Fruit fly (Drosophila melanogaster) whole organism, embryonic: ENCODE measurements around the gene RunxB.

Experiments used
- Aef1 ChIP-seq: fragments of 200-800 bp; sonication (Bioruptor generic); IDR thresholded peaks from 3 replicates; pipeline ENCODE4 v1.3.6; 2022; ENCODE audit warnings: missing biosample characterization, missing genetic modification characterization
- Atf6 ChIP-seq: fragments of 200-800 bp; sonication (Bioruptor generic); IDR thresholded peaks from 2 replicates; pipeline ENCODE4 v1.3.6; 2022; ENCODE audit warnings: missing biosample characterization, missing genetic modification characterization
- CG10565 ChIP-seq: fragments of 200-800 bp; sonication (Bioruptor generic); optimal IDR thresholded peaks from 3 replicates; lab custom pipeline; 2016; ENCODE audit warnings: missing biosample characterization, mild to moderate bottlenecking, missing genetic modification characterization
- CG11093 ChIP-seq: fragments of 200-800 bp; sonication (Bioruptor generic); IDR thresholded peaks from 3 replicates; pipeline ENCODE4 v1.3.6; 2022; ENCODE audit warnings: missing biosample characterization, missing genetic modification characterization
- CG13287 ChIP-seq: fragments of 200-800 bp; sonication (Bioruptor generic); IDR thresholded peaks from 2 replicates; pipeline ENCODE4 v1.3.6; 2022; ENCODE audit warnings: missing biosample characterization, missing genetic modification characterization; ENCODE audit not compliant: partially characterized antibody
- CG13775 ChIP-seq: fragments of 200-800 bp; sonication (Bioruptor generic); optimal IDR thresholded peaks from 3 replicates; lab custom pipeline; 2017; ENCODE audit warnings: missing biosample characterization, mild to moderate bottlenecking, missing genetic modification characterization
- CG14710 ChIP-seq: fragments of 200-800 bp; sonication (Bioruptor generic); optimal IDR thresholded peaks from 3 replicates; lab custom pipeline; 2019; ENCODE audit warnings: missing biosample characterization, mild to moderate bottlenecking, missing genetic modification characterization, moderate library complexity
- CG15479 ChIP-seq: fragments of 200-800 bp; sonication (Bioruptor generic); optimal IDR thresholded peaks from 3 replicates; lab custom pipeline; 2019; ENCODE audit warnings: missing biosample characterization, mild to moderate bottlenecking, missing genetic modification characterization, moderate library complexity
- CG15601 ChIP-seq: fragments of 200-800 bp; sonication (Bioruptor generic); optimal IDR thresholded peaks from 3 replicates; lab custom pipeline; 2019; ENCODE audit warnings: missing biosample characterization, mild to moderate bottlenecking, missing genetic modification characterization, moderate library complexity
- CG3995 ChIP-seq: fragments of 200-800 bp; sonication (Bioruptor generic); optimal IDR thresholded peaks from 3 replicates; lab custom pipeline; 2016; ENCODE audit warnings: missing biosample characterization, missing genetic modification characterization
- CG7786 ChIP-seq: fragments of 200-800 bp; sonication (Bioruptor generic); optimal IDR thresholded peaks from 2 replicates; lab custom pipeline; 2016; ENCODE audit warnings: missing biosample characterization, missing genetic modification characterization
- CG7839 ChIP-seq: fragments of 200-800 bp; sonication (Bioruptor generic); optimal IDR thresholded peaks from 3 replicates; lab custom pipeline; 2018; ENCODE audit warnings: missing biosample characterization, mild to moderate bottlenecking, missing genetic modification characterization, moderate library complexity
- CG8359 ChIP-seq: fragments of 200-800 bp; sonication (Bioruptor generic); optimal IDR thresholded peaks from 2 replicates; lab custom pipeline; 2017; ENCODE audit warnings: missing biosample characterization, mild to moderate bottlenecking, missing genetic modification characterization, borderline replicate concordance
- CG8388 ChIP-seq: fragments of 200-800 bp; sonication (Bioruptor generic); optimal IDR thresholded peaks from 2 replicates; lab custom pipeline; 2019; ENCODE audit warnings: missing biosample characterization, mild to moderate bottlenecking, missing genetic modification characterization, moderate library complexity
- CG9797 ChIP-seq: fragments of 200-800 bp; sonication (Bioruptor generic); optimal IDR thresholded peaks from 3 replicates; lab custom pipeline; 2018; ENCODE audit warnings: missing biosample characterization, mild to moderate bottlenecking, missing genetic modification characterization
- CG9932 ChIP-seq: fragments of 200-800 bp; sonication (Bioruptor generic); IDR thresholded peaks from 2 replicates; pipeline ENCODE4 v1.3.6; 2022; ENCODE audit warnings: missing biosample characterization, missing genetic modification characterization
- HLH4C ChIP-seq: fragments of 200-800 bp; sonication (Bioruptor generic); IDR thresholded peaks from 3 replicates; pipeline ENCODE4 v1.3.6; 2022; ENCODE audit warnings: missing biosample characterization, missing genetic modification characterization; ENCODE audit not compliant: partially characterized antibody
- Hey ChIP-seq: fragments of 200-800 bp; sonication (Bioruptor generic); optimal IDR thresholded peaks from 3 replicates; lab custom pipeline; 2018; ENCODE audit warnings: missing biosample characterization, mild to moderate bottlenecking, missing genetic modification characterization
- HmgZ ChIP-seq: fragments of 200-800 bp; sonication (Bioruptor generic); optimal IDR thresholded peaks from 2 replicates; lab custom pipeline; 2018; ENCODE audit warnings: missing biosample characterization, mild to moderate bottlenecking, missing genetic modification characterization
- Hr3 ChIP-seq: fragments of 200-800 bp; sonication (Bioruptor generic); optimal IDR thresholded peaks from 3 replicates; lab custom pipeline; 2016; ENCODE audit warnings: missing biosample characterization, missing genetic modification characterization
- Myb ChIP-seq: fragments of 200-800 bp; sonication (Bioruptor generic); optimal IDR thresholded peaks from 2 replicates; lab custom pipeline; 2016; ENCODE audit warnings: missing biosample characterization, missing genetic modification characterization
- NC2α ChIP-seq: fragments of 200-800 bp; sonication (Bioruptor generic); optimal IDR thresholded peaks from 2 replicates; lab custom pipeline; 2016; ENCODE audit warnings: missing biosample characterization, missing genetic modification characterization
- NfI ChIP-seq: fragments of 200-800 bp; sonication (Bioruptor generic); optimal IDR thresholded peaks from 3 replicates; lab custom pipeline; 2018; ENCODE audit warnings: missing biosample characterization, mild to moderate bottlenecking, missing genetic modification characterization, moderate library complexity
- Ptx1 ChIP-seq: fragments of 200-800 bp; sonication (Bioruptor generic); IDR thresholded peaks from 2 replicates; pipeline ENCODE4 v1.3.6; 2022; ENCODE audit warnings: missing biosample characterization, missing genetic modification characterization
- Stat92E ChIP-seq, 3 experiments: fragments of >200 bp in 2 of 3; fragments of 200-800 bp in 1 of 3; sonication (Bioruptor generic) in 1 of 3; optimal IDR thresholded peaks; 2 replicates each; lab custom pipeline; 2017 to 2019; ENCODE audit warnings: missing biosample characterization in 3 of 3, missing genetic modification characterization in 3 of 3, mild to moderate bottlenecking in 1 of 3, moderate library complexity in 1 of 3
- Tbp ChIP-seq: fragments of >200 bp; optimal IDR thresholded peaks from 2 replicates; lab custom pipeline; 2018; ENCODE audit warnings: missing biosample characterization, missing genetic modification characterization
- abd-A ChIP-seq: fragments of 200-800 bp; sonication (Bioruptor generic); optimal IDR thresholded peaks from 3 replicates; lab custom pipeline; 2019; ENCODE audit warnings: missing biosample characterization, mild to moderate bottlenecking, missing genetic modification characterization, moderate library complexity
- ap ChIP-seq: fragments of 200-800 bp; sonication (Bioruptor generic); IDR thresholded peaks from 2 replicates; pipeline ENCODE4 v1.3.6; 2022; ENCODE audit warnings: missing biosample characterization, missing genetic modification characterization
- ash1 ChIP-seq: fragments of 200-800 bp; sonication (Bioruptor generic); optimal IDR thresholded peaks from 2 replicates; lab custom pipeline; 2018; ENCODE audit warnings: missing biosample characterization, mild to moderate bottlenecking, missing genetic modification characterization
- cato ChIP-seq: fragments of 200-800 bp; sonication (Bioruptor generic); optimal IDR thresholded peaks from 2 replicates; lab custom pipeline; 2016; ENCODE audit warnings: missing biosample characterization, missing genetic modification characterization, borderline replicate concordance
- chif ChIP-seq, 2 experiments: fragments of 200-800 bp; sonication (Bioruptor generic); optimal IDR thresholded peaks; 3 replicates each; lab custom pipeline; 2016; ENCODE audit warnings: missing biosample characterization in 2 of 2, missing genetic modification characterization in 2 of 2
- danr ChIP-seq: fragments of 200-800 bp; sonication (Bioruptor generic); IDR thresholded peaks from 2 replicates; pipeline ENCODE4 v1.3.6; 2022; ENCODE audit warnings: missing biosample characterization, missing genetic modification characterization
- emc ChIP-seq: fragments of 200-800 bp; sonication (Bioruptor generic); optimal IDR thresholded peaks from 2 replicates; lab custom pipeline; 2016; ENCODE audit warnings: missing biosample characterization, missing genetic modification characterization
- esg ChIP-seq: fragments of 200-800 bp; sonication (Bioruptor generic); conservative IDR thresholded peaks from 2 replicates; pipeline ENCODE4 v1.3.6; 2022; ENCODE audit warnings: missing biosample characterization, missing genetic modification characterization
- exex ChIP-seq: fragments of 200-800 bp; sonication (Bioruptor generic); optimal IDR thresholded peaks from 4 replicates; lab custom pipeline; 2018; ENCODE audit warnings: missing biosample characterization, mild to moderate bottlenecking, missing genetic modification characterization, moderate library complexity
- grn ChIP-seq: fragments of 200-800 bp; sonication (Bioruptor generic); optimal IDR thresholded peaks from 3 replicates; lab custom pipeline; 2017; ENCODE audit warnings: missing biosample characterization, missing genetic modification characterization
- gro ChIP-seq: fragments of 200-800 bp; sonication (Bioruptor generic); optimal IDR thresholded peaks from 2 replicates; lab custom pipeline; 2016; ENCODE audit warnings: missing biosample characterization, missing genetic modification characterization
- hkb ChIP-seq, 2 experiments: fragments of 200-800 bp in 1 of 2; fragments of >200 bp in 1 of 2; sonication (Bioruptor generic) in 1 of 2; IDR thresholded peaks in 1 of 2; optimal IDR thresholded peaks in 1 of 2; 2 replicates each; pipeline versions ENCODE4 v1.3.6 to Lab custom; 2017 to 2022; ENCODE audit warnings: missing biosample characterization in 1 of 2, missing genetic modification characterization in 1 of 2
- knrl ChIP-seq: fragments of 200-800 bp; sonication (Bioruptor generic); IDR thresholded peaks from 3 replicates; pipeline ENCODE4 v1.3.6; 2022; ENCODE audit warnings: missing biosample characterization, missing genetic modification characterization; ENCODE audit not compliant: partially characterized antibody
- lov ChIP-seq, 2 experiments: fragments of 200-800 bp in 1 of 2; fragments of >200 bp in 1 of 2; sonication (Bioruptor generic) in 1 of 2; IDR thresholded peaks in 1 of 2; optimal IDR thresholded peaks in 1 of 2; 2 replicates in 1 of 2; 3 replicates in 1 of 2; pipeline versions ENCODE4 v1.3.6 to Lab custom; 2017 to 2022; ENCODE audit warnings: missing biosample characterization in 1 of 2, missing genetic modification characterization in 1 of 2
- nmo ChIP-seq: fragments of 200-800 bp; sonication (Bioruptor generic); optimal IDR thresholded peaks from 2 replicates; lab custom pipeline; 2018; ENCODE audit warnings: missing biosample characterization, mild to moderate bottlenecking, missing genetic modification characterization, moderate library complexity
- pho ChIP-seq: fragments of 200-800 bp; sonication (Bioruptor generic); optimal IDR thresholded peaks from 2 replicates; lab custom pipeline; 2016; ENCODE audit warnings: missing biosample characterization, missing genetic modification characterization
- prd ChIP-seq, 3 experiments: fragments of >200 bp in 2 of 3; fragments of 200-800 bp in 1 of 3; sonication (Bioruptor generic) in 1 of 3; optimal IDR thresholded peaks in 2 of 3; IDR thresholded peaks in 1 of 3; 2 replicates in 2 of 3; 3 replicates in 1 of 3; pipeline versions ENCODE4 v1.3.6 to Lab custom; 2017 to 2022; ENCODE audit warnings: missing biosample characterization in 1 of 3, missing genetic modification characterization in 1 of 3
- sens ChIP-seq: fragments of 200-800 bp; sonication (Bioruptor generic); peaks from one replicate; lab custom pipeline; 2016; ENCODE audit warnings: missing biosample characterization, missing genetic modification characterization
- stwl ChIP-seq: fragments of 200-800 bp; sonication (Bioruptor generic); optimal IDR thresholded peaks from 3 replicates; lab custom pipeline; 2018; ENCODE audit warnings: missing biosample characterization, mild to moderate bottlenecking, missing genetic modification characterization, moderate library complexity
- tin ChIP-seq: fragments of 200-800 bp; sonication (Bioruptor generic); optimal IDR thresholded peaks from 3 replicates; lab custom pipeline; 2016; ENCODE audit warnings: missing biosample characterization, missing genetic modification characterization
- unpg ChIP-seq: fragments of 200-800 bp; sonication (Bioruptor generic); optimal IDR thresholded peaks from 3 replicates; lab custom pipeline; 2018; ENCODE audit warnings: missing biosample characterization, mild to moderate bottlenecking, missing genetic modification characterization, moderate library complexity
- zfh1 ChIP-seq: fragments of 200-800 bp; sonication (Bioruptor generic); IDR thresholded peaks from 3 replicates; pipeline ENCODE4 v1.3.6; 2022; ENCODE audit warnings: missing biosample characterization, missing genetic modification characterization

RunxB gene

DNA sequence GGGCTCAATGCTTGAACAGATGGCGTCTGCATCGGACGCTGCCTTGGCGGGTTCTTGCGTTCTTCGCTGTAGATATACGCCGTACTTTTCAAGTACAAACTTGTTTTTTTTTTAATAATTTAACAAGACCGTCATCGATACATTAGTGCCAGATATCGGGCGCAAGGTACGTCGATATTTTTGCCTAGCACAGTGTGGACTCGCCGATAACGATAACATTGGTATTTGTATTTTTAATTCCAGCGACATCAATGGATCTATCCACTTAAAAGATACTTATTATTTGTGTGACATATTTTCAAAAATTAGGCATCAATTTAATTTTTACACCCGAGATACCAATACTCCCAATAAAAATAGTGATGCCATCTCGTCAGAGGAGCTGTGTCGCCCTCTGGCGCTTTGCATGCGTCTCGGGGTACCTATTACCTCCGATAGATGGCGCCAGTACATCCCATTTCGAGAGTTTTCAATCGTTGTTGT lies 13.5 kb upstream of the RunxB start, which contains the start of gene Tak1 (continued):
- TF ChIP-seq Myb (GFP tag; lab: Kevin White, UChicago) (peak; percentile 67), Tbp (no peak), CG15479 (no peak), CG7839 (tag; lab: Kevin White, UChicago) (peak; percentile 56), NfI (GFP tag; lab: Kevin White, UChicago) (peak; percentile 50), Stat92E (GFP tag; optimal IDR thresholded peaks at IDR 0.05; lab: Kevin White, UChicago) (peak in 1 of 3 experiments; percentile 1), ash1 (GFP tag; lab: Kevin White, UChicago) (peak; percentile 10), prd (optimal IDR thresholded peaks at IDR 0.05; lab: Kevin White, UChicago) (no peak), prd (GFP tag; IDR thresholded peaks at IDR 0.05; lab: Robert Waterston, UW) (peak; percentile 69), chif (GFP tag; optimal IDR thresholded peaks at IDR 0.05; lab: Kevin White, UChicago) (peak; percentile 19 to 66), esg (GFP tag; lab: Robert Waterston, UW) (0 out of 2 replicates have a peak, but pooled peaks have one; percentile 10), CG9932 (GFP tag; lab: Robert Waterston, UW) (peak; percentile 78), exex (tag; lab: Kevin White, UChicago) (peak; percentile 0), pho (GFP tag; lab: Kevin White, UChicago) (peak; percentile 6), Atf6 (GFP tag; lab: Robert Waterston, UW) (no peak), danr (no peak), NC2α (GFP tag; lab: Kevin White, UChicago) (peak; percentile 13), lov (optimal IDR thresholded peaks at IDR 0.05; lab: Kevin White, UChicago) (no peak), lov (GFP tag; IDR thresholded peaks at IDR 0.05; lab: Robert Waterston, UW) (0 out of 3 replicates have a peak, but pooled peaks have one; percentile 9), emc (GFP tag; lab: Kevin White, UChicago) (peak; percentile 43), CG8388 (GFP tag; lab: Kevin White, UChicago) (no peak), tin (GFP tag; lab: Kevin White, UChicago) (peak; percentile 73), CG9797 (GFP tag; lab: Kevin White, UChicago) (peak; percentile 19), CG3995 (no peak), grn (GFP tag; lab: Kevin White, UChicago) (no peak), Ptx1 (GFP tag; lab: Robert Waterston, UW) (peak; percentile 46), cato (GFP tag; lab: Kevin White, UChicago) (peak; percentile 5), CG13775 (GFP tag; lab: Kevin White, UChicago) (peak; percentile 3), stwl (tag; lab: Kevin White, UChicago) (peak; percentile 82), HLH4C (peak; percentile 90), abd-A (tag; lab: Kevin White, UChicago) (no peak), CG13287 (peak; percentile 85), Hey (tag; lab: Kevin White, UChicago) (no peak), ap (0 out of 2 replicates have a peak, but pooled peaks have one; percentile 19), CG14710 (peak; percentile 59), zfh1 (GFP tag; lab: Robert Waterston, UW) (peak; percentile 52; the same call in 2 of the 3 replicates), nmo (GFP tag; lab: Kevin White, UChicago) (peak; percentile 48), CG15601 (tag; lab: Kevin White, UChicago) (peak; percentile 39), sens (peak; percentile 92), knrl (GFP tag; lab: Robert Waterston, UW) (peak; percentile 65), CG8359 (GFP tag; lab: Kevin White, UChicago) (no peak), hkb (optimal IDR thresholded peaks at IDR 0.05; lab: Kevin White, UChicago) (peak; percentile 74), hkb (GFP tag; IDR thresholded peaks at IDR 0.05; lab: Robert Waterston, UW) (no peak), unpg (peak; percentile 53), Hr3 (peak; percentile 44), CG10565 (GFP tag; lab: Kevin White, UChicago) (no peak), CG7786 (GFP tag; lab: Kevin White, UChicago) (peak; percentile 25), CG11093 (GFP tag; lab: Robert Waterston, UW) (no peak), Aef1 (GFP tag; lab: Robert Waterston, UW) (peak; percentile 73), HmgZ (tag; lab: Kevin White, UChicago) (peak; percentile 39), gro (GFP tag; lab: Kevin White, UChicago) (no peak)
